Fruit fly (Drosophila melanogaster) whole organism, embryonic: ENCODE results near the gene LManV.

ENCODE experiments used
- CG10543 ChIP-seq: fragments of 200-800 bp; sonication (Bioruptor generic); optimal IDR thresholded peaks from 3 replicates; lab custom pipeline; 2017; ENCODE audit warnings: missing biosample characterization, mild to moderate bottlenecking, missing genetic modification characterization, moderate library complexity
- CG10979 ChIP-seq: fragments of 200-800 bp; sonication (Bioruptor generic); optimal IDR thresholded peaks from 2 replicates; lab custom pipeline; 2018; ENCODE audit warnings: missing biosample characterization, mild to moderate bottlenecking, missing genetic modification characterization, moderate library complexity
- CG12155 ChIP-seq: fragments of 200-800 bp; sonication (Bioruptor generic); optimal IDR thresholded peaks from 3 replicates; lab custom pipeline; 2016; ENCODE audit warnings: missing biosample characterization, missing genetic modification characterization
- CG12659 ChIP-seq: fragments of 200-800 bp; sonication (Bioruptor generic); optimal IDR thresholded peaks from 3 replicates; lab custom pipeline; 2017; ENCODE audit warnings: mild to moderate bottlenecking, missing biosample characterization, missing genetic modification reagents, missing genetic modification characterization
- CG13123 ChIP-seq: fragments of 200-800 bp; sonication (Bioruptor generic); optimal IDR thresholded peaks from 2 replicates; lab custom pipeline; 2016; ENCODE audit warnings: missing biosample characterization, missing genetic modification characterization
- CG13424 ChIP-seq: fragments of 200-800 bp; sonication (Bioruptor generic); optimal IDR thresholded peaks from 2 replicates; lab custom pipeline; 2019; ENCODE audit warnings: missing biosample characterization, mild to moderate bottlenecking, missing genetic modification characterization, moderate library complexity
- CG13624 ChIP-seq: fragments of 200-800 bp; sonication (Bioruptor generic); optimal IDR thresholded peaks from 2 replicates; lab custom pipeline; 2016; ENCODE audit warnings: missing biosample characterization, missing genetic modification characterization
- CG13775 ChIP-seq: fragments of 200-800 bp; sonication (Bioruptor generic); optimal IDR thresholded peaks from 3 replicates; lab custom pipeline; 2017; ENCODE audit warnings: missing biosample characterization, mild to moderate bottlenecking, missing genetic modification characterization
- CG15011 ChIP-seq: fragments of 200-800 bp; sonication (Bioruptor generic); optimal IDR thresholded peaks from 3 replicates; lab custom pipeline; 2018; ENCODE audit warnings: missing biosample characterization, mild to moderate bottlenecking, missing genetic modification characterization
- CG1602 ChIP-seq: fragments of 200-800 bp; sonication (Bioruptor generic); optimal IDR thresholded peaks from 3 replicates; lab custom pipeline; 2016; ENCODE audit warnings: missing biosample characterization, missing genetic modification characterization
- CG1603 ChIP-seq: fragments of 200-800 bp; sonication (Bioruptor generic); optimal IDR thresholded peaks from 2 replicates; lab custom pipeline; 2019; ENCODE audit warnings: missing biosample characterization, mild to moderate bottlenecking, missing genetic modification characterization, moderate library complexity
- CG16863 ChIP-seq: fragments of 200-800 bp; sonication (Bioruptor generic); optimal IDR thresholded peaks from 3 replicates; lab custom pipeline; 2016; ENCODE audit warnings: missing biosample characterization, missing genetic modification characterization
- CG18262 ChIP-seq: fragments of 200-800 bp; optimal IDR thresholded peaks from 3 replicates; lab custom pipeline; 2019; ENCODE audit warnings: missing biosample characterization, mild to moderate bottlenecking, missing genetic modification characterization, moderate library complexity
- CG3281 ChIP-seq: fragments of 200-800 bp; sonication (Bioruptor generic); optimal IDR thresholded peaks from 3 replicates; lab custom pipeline; 2017; ENCODE audit warnings: missing biosample characterization, mild to moderate bottlenecking, missing genetic modification characterization
- CG4282 ChIP-seq: fragments of 200-800 bp; sonication (Bioruptor generic); optimal IDR thresholded peaks from 2 replicates; lab custom pipeline; 2016; ENCODE audit warnings: missing biosample characterization, missing genetic modification characterization
- CG4707 ChIP-seq: fragments of 200-800 bp; sonication (Bioruptor generic); optimal IDR thresholded peaks from 2 replicates; lab custom pipeline; 2018; ENCODE audit warnings: missing biosample characterization, mild to moderate bottlenecking, missing genetic modification characterization, moderate library complexity
- CG4730 ChIP-seq: fragments of 200-800 bp; sonication (Bioruptor generic); IDR thresholded peaks from 2 replicates; pipeline ENCODE4 v1.3.6; 2022; ENCODE audit warnings: missing biosample characterization, missing genetic modification characterization
- CG5245 ChIP-seq: fragments of 200-800 bp; sonication (Bioruptor generic); optimal IDR thresholded peaks from 3 replicates; lab custom pipeline; 2016; ENCODE audit warnings: missing biosample characterization, missing genetic modification characterization
- CG6854 ChIP-seq: fragments of 200-800 bp; sonication (Bioruptor generic); optimal IDR thresholded peaks from 3 replicates; lab custom pipeline; 2017; ENCODE audit warnings: missing biosample characterization, mild to moderate bottlenecking, missing genetic modification characterization
- CG7928 ChIP-seq: fragments of 200-800 bp; sonication (Bioruptor generic); optimal IDR thresholded peaks from 2 replicates; lab custom pipeline; 2017; ENCODE audit warnings: missing biosample characterization, mild to moderate bottlenecking, missing genetic modification characterization
- CG8359 ChIP-seq: fragments of 200-800 bp; sonication (Bioruptor generic); optimal IDR thresholded peaks from 2 replicates; lab custom pipeline; 2017; ENCODE audit warnings: missing biosample characterization, mild to moderate bottlenecking, missing genetic modification characterization, borderline replicate concordance
- CG8478 ChIP-seq: fragments of >200 bp; optimal IDR thresholded peaks from 2 replicates; lab custom pipeline; 2018
- CTCF ChIP-seq: fragments of 200-800 bp; sonication (Bioruptor generic); optimal IDR thresholded peaks from 2 replicates; lab custom pipeline; 2017; ENCODE audit warnings: missing biosample characterization, mild to moderate bottlenecking, missing genetic modification characterization, moderate library complexity
- Dbx ChIP-seq: fragments of 200-800 bp; sonication (Bioruptor generic); IDR thresholded peaks from 3 replicates; pipeline ENCODE4 v1.3.6; 2022; ENCODE audit warnings: missing biosample characterization, missing genetic modification characterization
- Dp ChIP-seq: fragments of 200-800 bp; sonication (Bioruptor generic); optimal IDR thresholded peaks from 2 replicates; lab custom pipeline; 2018; ENCODE audit warnings: missing biosample characterization, mild to moderate bottlenecking, missing genetic modification characterization, moderate library complexity
- Hand ChIP-seq: fragments of 200-800 bp; sonication (Bioruptor generic); optimal IDR thresholded peaks from 2 replicates; lab custom pipeline; 2017; ENCODE audit warnings: mild to moderate bottlenecking, missing biosample characterization, missing genetic modification reagents, missing genetic modification characterization
- Hmr ChIP-seq: fragments of 200-800 bp; sonication (Bioruptor generic); optimal IDR thresholded peaks from 3 replicates; lab custom pipeline; 2017; ENCODE audit warnings: mild to moderate bottlenecking, missing biosample characterization, missing genetic modification reagents, missing genetic modification characterization
- Hsf ChIP-seq: fragments of 200-800 bp; sonication (Bioruptor generic); optimal IDR thresholded peaks from 3 replicates; lab custom pipeline; 2016; ENCODE audit warnings: missing biosample characterization, missing genetic modification characterization
- Mes4 ChIP-seq: fragments of 200-800 bp; sonication (Bioruptor generic); optimal IDR thresholded peaks from 2 replicates; lab custom pipeline; 2016; ENCODE audit warnings: missing biosample characterization, missing genetic modification characterization
- NK7.1 ChIP-seq: fragments of 200-800 bp; sonication (Bioruptor generic); optimal IDR thresholded peaks from 3 replicates; lab custom pipeline; 2016; ENCODE audit warnings: missing biosample characterization, missing genetic modification characterization
- Sin3A ChIP-seq: fragments of >200 bp; optimal IDR thresholded peaks from 2 replicates; lab custom pipeline; 2018
- Vsx1 ChIP-seq: fragments of 200-800 bp; sonication (Bioruptor generic); optimal IDR thresholded peaks from 2 replicates; lab custom pipeline; 2017; ENCODE audit warnings: missing biosample characterization, mild to moderate bottlenecking, missing genetic modification characterization, missing genetic modification reagents
- YL-1 ChIP-seq: fragments of 200-800 bp; sonication (Bioruptor generic); optimal IDR thresholded peaks from 3 replicates; lab custom pipeline; 2017; ENCODE audit warnings: missing biosample characterization, mild to moderate bottlenecking, missing genetic modification characterization
- amos ChIP-seq: fragments of 200-800 bp; sonication (Bioruptor generic); IDR thresholded peaks from 2 replicates; pipeline ENCODE4 v1.3.6; 2022; ENCODE audit warnings: missing biosample characterization, missing genetic modification characterization; ENCODE audit not compliant: partially characterized antibody
- corto ChIP-seq: fragments of 200-800 bp; sonication (Bioruptor generic); optimal IDR thresholded peaks from 2 replicates; lab custom pipeline; 2016; ENCODE audit warnings: missing biosample characterization, mild to moderate bottlenecking, missing genetic modification characterization, moderate library complexity
- crc ChIP-seq: fragments of 200-800 bp; sonication (Bioruptor generic); optimal IDR thresholded peaks from 2 replicates; lab custom pipeline; 2016; ENCODE audit warnings: missing biosample characterization, missing genetic modification characterization
- dmrt11E ChIP-seq: fragments of 200-800 bp; sonication (Bioruptor generic); optimal IDR thresholded peaks from 3 replicates; lab custom pipeline; 2018; ENCODE audit warnings: missing biosample characterization, mild to moderate bottlenecking, missing genetic modification characterization, moderate library complexity
- emc ChIP-seq: fragments of 200-800 bp; sonication (Bioruptor generic); optimal IDR thresholded peaks from 2 replicates; lab custom pipeline; 2016; ENCODE audit warnings: missing biosample characterization, missing genetic modification characterization
- ems ChIP-seq: fragments of 200-800 bp; sonication (Bioruptor generic); optimal IDR thresholded peaks from 3 replicates; lab custom pipeline; 2016; ENCODE audit warnings: missing biosample characterization, missing genetic modification characterization
- inv ChIP-seq: fragments of 200-800 bp; sonication (Bioruptor generic); IDR thresholded peaks from 2 replicates; pipeline ENCODE4 v1.3.6; 2022; ENCODE audit warnings: missing biosample characterization, missing genetic modification characterization; ENCODE audit not compliant: partially characterized antibody
- kni ChIP-seq: fragments of 200-800 bp; sonication (Bioruptor generic); optimal IDR thresholded peaks from 3 replicates; lab custom pipeline; 2017; ENCODE audit warnings: mild to moderate bottlenecking, missing biosample characterization, missing genetic modification reagents, missing genetic modification characterization
- luna ChIP-seq: fragments of 200-800 bp; sonication (Bioruptor generic); optimal IDR thresholded peaks from 2 replicates; lab custom pipeline; 2016; ENCODE audit warnings: missing biosample characterization, missing genetic modification characterization
- nau ChIP-seq: fragments of 200-800 bp; sonication (Bioruptor generic); optimal IDR thresholded peaks from 3 replicates; lab custom pipeline; 2017; ENCODE audit warnings: missing biosample characterization, mild to moderate bottlenecking, missing genetic modification characterization, missing genetic modification reagents
- onecut ChIP-seq: fragments of 200-800 bp; sonication (Bioruptor generic); IDR thresholded peaks from 2 replicates; pipeline ENCODE4 v1.3.6; 2022; ENCODE audit warnings: missing biosample characterization, missing genetic modification characterization
- schlank ChIP-seq: fragments of 200-800 bp; sonication (Bioruptor generic); optimal IDR thresholded peaks from 2 replicates; lab custom pipeline; 2018; ENCODE audit warnings: missing biosample characterization, mild to moderate bottlenecking, missing genetic modification characterization
- stc ChIP-seq: fragments of 200-800 bp; sonication (Bioruptor generic); IDR thresholded peaks from 2 replicates; pipeline ENCODE4 v1.3.6; 2022; ENCODE audit warnings: missing biosample characterization, missing genetic modification characterization
- tio ChIP-seq: fragments of 200-800 bp; sonication (Bioruptor generic); optimal IDR thresholded peaks from 2 replicates; lab custom pipeline; 2017; ENCODE audit warnings: missing biosample characterization, missing genetic modification characterization, inconsistent platforms
- tna ChIP-seq: fragments of 200-800 bp; sonication (Bioruptor generic); IDR thresholded peaks from 2 replicates; pipeline ENCODE4 v1.3.6; 2022; ENCODE audit warnings: missing biosample characterization, missing genetic modification characterization; ENCODE audit not compliant: partially characterized antibody
- unc-4 ChIP-seq: fragments of 200-800 bp; sonication (Bioruptor generic); IDR thresholded peaks from 2 replicates; pipeline ENCODE4 v1.3.6; 2022; ENCODE audit warnings: missing biosample characterization, missing genetic modification characterization; ENCODE audit not compliant: partially characterized antibody
- vfl ChIP-seq: fragments of 200-800 bp; sonication (Bioruptor generic); optimal IDR thresholded peaks from 2 replicates; lab custom pipeline; 2016; ENCODE audit warnings: missing biosample characterization, missing genetic modification characterization
- wdn ChIP-seq: fragments of 200-800 bp; sonication (Bioruptor generic); IDR thresholded peaks from 2 replicates; pipeline ENCODE4 v1.3.6; 2022; ENCODE audit warnings: missing biosample characterization, missing genetic modification characterization
- yki ChIP-seq: fragments of >200 bp; optimal IDR thresholded peaks from 3 replicates; lab custom pipeline; 2018

Gene LManV

dm6 chr2L:8738253-8738665 lies 37.8 kb downstream of the LManV start (continued):
- TF ChIP-seq Hsf, result peak; percentile 39
- no peak for TF ChIP-seq kni (GFP tag; lab: Kevin White, UChicago)
- TF ChIP-seq CG8478 (lab: Kevin White, UChicago), result no peak
- TF ChIP-seq amos (GFP tag; lab: Robert Waterston, UW), result no peak
- peak; percentile 26 for TF ChIP-seq schlank (tag; lab: Kevin White, UChicago)
- 0 out of 2 replicates have a peak, but pooled peaks have one; percentile 38 for TF ChIP-seq wdn (GFP tag; lab: Robert Waterston, UW)
- TF ChIP-seq CG4707 (GFP tag; lab: Kevin White, UChicago), result no peak
- TF ChIP-seq CG13624 (GFP tag; lab: Kevin White, UChicago), result no peak
- no peak for TF ChIP-seq luna
- peak; percentile 49 for TF ChIP-seq CG12659 (GFP tag; lab: Kevin White, UChicago)
- no peak for TF ChIP-seq yki
- TF ChIP-seq CTCF, result no peak
- peak; percentile 44; the same call in 1 of the 2 replicates for TF ChIP-seq stc (GFP tag; lab: Robert Waterston, UW)
- TF ChIP-seq CG18262 (tag; lab: Kevin White, UChicago), result peak; percentile 25
- TF ChIP-seq CG10543 (GFP tag; lab: Kevin White, UChicago), result peak; percentile 56
- no peak for TF ChIP-seq dmrt11E (tag; lab: Kevin White, UChicago)
- TF ChIP-seq CG13424, result peak; percentile 33
- no peak for TF ChIP-seq CG6854 (GFP tag; lab: Kevin White, UChicago)
- TF ChIP-seq CG4282 (GFP tag; lab: Kevin White, UChicago), result no peak
- TF ChIP-seq onecut, result no peak
- TF ChIP-seq NK7.1, result no peak
- 0 out of 3 replicates have a peak, but pooled peaks have one; percentile 53 for TF ChIP-seq Dbx
- peak; percentile 29 for TF ChIP-seq CG13775
- peak; percentile 48 for TF ChIP-seq CG3281 (GFP tag; lab: Kevin White, UChicago)
- TF ChIP-seq inv (GFP tag; lab: Robert Waterston, UW), result no peak
- TF ChIP-seq CG5245 (GFP tag; lab: Kevin White, UChicago), result no peak
- peak; percentile 40 for TF ChIP-seq Hand
- TF ChIP-seq nau, result peak; percentile 50
- TF ChIP-seq unc-4, result no peak
- TF ChIP-seq CG15011, result peak; percentile 9
- no peak for TF ChIP-seq Dp
- peak; percentile 41 for TF ChIP-seq CG16863
- no peak for TF ChIP-seq CG13123 (GFP tag; lab: Kevin White, UChicago)
- no peak for TF ChIP-seq tio
- no peak for TF ChIP-seq Mes4 (GFP tag; lab: Kevin White, UChicago)
- TF ChIP-seq CG4730, result 0 out of 2 replicates have a peak, but pooled peaks have one; percentile 33
- no peak for TF ChIP-seq CG8359 (GFP tag; lab: Kevin White, UChicago)
- no peak for TF ChIP-seq Vsx1
- TF ChIP-seq CG1603 (tag; lab: Kevin White, UChicago), result peak; percentile 45
- TF ChIP-seq YL-1 (GFP tag; lab: Kevin White, UChicago), result no peak
- TF ChIP-seq crc (GFP tag; lab: Kevin White, UChicago), result peak; percentile 12
- TF ChIP-seq CG10979, result peak; percentile 2
- TF ChIP-seq Hmr (GFP tag; lab: Kevin White, UChicago), result peak; percentile 66
- TF ChIP-seq vfl (GFP tag; lab: Kevin White, UChicago), result no peak
- no peak for TF ChIP-seq corto (GFP tag; lab: Kevin White, UChicago)
- no peak for TF ChIP-seq emc (GFP tag; lab: Kevin White, UChicago)
- TF ChIP-seq Sin3A, result no peak
- no peak for TF ChIP-seq CG1602 (GFP tag; lab: Kevin White, UChicago)
- peak; percentile 28; the same call in 1 of the 2 replicates for TF ChIP-seq tna (GFP tag; lab: Robert Waterston, UW)
- TF ChIP-seq CG7928 (GFP tag; lab: Kevin White, UChicago), result no peak
- peak; percentile 25 for TF ChIP-seq CG12155 (GFP tag; lab: Kevin White, UChicago)
- no peak for TF ChIP-seq ems (GFP tag; lab: Kevin White, UChicago)
